Worm (Caenorhabditis elegans) whole organism, L3 larva: ENCODE measurements around the gene F47E1.20.
A peak's percentile ranks its signal among the peaks of the same experiment; 100 is the strongest.

ENCODE experiments used
- R02D3.7 ChIP-seq: fragments of 150-350 bp; optimal IDR thresholded peaks from 2 replicates; lab custom pipeline; 2014; ENCODE audit warnings: missing biosample characterization, missing genetic modification characterization
- ZK546.5 ChIP-seq: sonication (generic microtip); optimal IDR thresholded peaks from 2 replicates; lab custom pipeline; 2017; ENCODE audit warnings: missing biosample characterization, missing genetic modification characterization
- aly-2 ChIP-seq: fragments of 150-350 bp; optimal IDR thresholded peaks from 2 replicates; lab custom pipeline; 2014; ENCODE audit warnings: missing biosample characterization, missing genetic modification characterization
- ama-1 ChIP-seq: fragments of 150-350 bp; optimal IDR thresholded peaks from 2 replicates; lab custom pipeline; 2018
- ceh-16 ChIP-seq: sonication (generic microtip); optimal IDR thresholded peaks from 2 replicates; lab custom pipeline; 2017; ENCODE audit warnings: missing biosample characterization, missing genetic modification characterization
- ceh-82 ChIP-seq: fragments of 150-350 bp; optimal IDR thresholded peaks from 2 replicates; lab custom pipeline; 2014; ENCODE audit warnings: missing biosample characterization, missing genetic modification characterization
- egl-27 ChIP-seq: sonication (generic microtip); optimal IDR thresholded peaks from 4 replicates; lab custom pipeline; 2017; ENCODE audit warnings: missing biosample characterization, missing genetic modification reagents, missing genetic modification characterization
- egl-5 ChIP-seq: fragments of 150-350 bp; optimal IDR thresholded peaks from 2 replicates; lab custom pipeline; 2017; ENCODE audit warnings: missing biosample characterization, missing genetic modification reagents, missing genetic modification characterization, inconsistent platforms
- elt-1 ChIP-seq: fragments of 150-350 bp; optimal IDR thresholded peaks from 2 replicates; lab custom pipeline; 2014; ENCODE audit warnings: missing biosample characterization, missing genetic modification characterization
- elt-2 ChIP-seq: sonication (generic microtip); optimal IDR thresholded peaks from 2 replicates; lab custom pipeline; 2016; ENCODE audit warnings: missing genetic modification reagents, mild to moderate bottlenecking, missing genetic modification characterization, missing compliant biosample characterization
- eor-1 ChIP-seq, 2 experiments: fragments of 150-350 bp; optimal IDR thresholded peaks; 2 replicates each; lab custom pipeline; 2014 to 2018; ENCODE audit warnings: missing biosample characterization in 2 of 2, missing genetic modification characterization in 2 of 2
- fkh-10 ChIP-seq: sonication (generic microtip); optimal IDR thresholded peaks from 2 replicates; lab custom pipeline; 2017; ENCODE audit warnings: missing biosample characterization, missing genetic modification reagents, missing genetic modification characterization
- fkh-2 ChIP-seq: fragments of 150-350 bp; optimal IDR thresholded peaks from 2 replicates; lab custom pipeline; 2014; ENCODE audit warnings: missing biosample characterization, missing genetic modification reagents, missing genetic modification characterization
- hmg-11 ChIP-seq: sonication (generic microtip); optimal IDR thresholded peaks from 2 replicates; lab custom pipeline; 2016; ENCODE audit warnings: missing genetic modification characterization, missing compliant biosample characterization
- jun-1 ChIP-seq: fragments of 150-350 bp; optimal IDR thresholded peaks from 2 replicates; lab custom pipeline; 2014; ENCODE audit warnings: missing biosample characterization, missing genetic modification reagents, missing genetic modification characterization
- lin-15B ChIP-seq: fragments of 150-350 bp; optimal IDR thresholded peaks from 2 replicates; lab custom pipeline; 2014; ENCODE audit warnings: missing biosample characterization, missing genetic modification characterization
- lin-39 ChIP-seq: fragments of 150-350 bp; optimal IDR thresholded peaks from 2 replicates; lab custom pipeline; 2018; ENCODE audit warnings: missing biosample characterization, missing genetic modification reagents, missing genetic modification characterization
- lsy-12 ChIP-seq: sonication (generic microtip); optimal IDR thresholded peaks from 2 replicates; lab custom pipeline; 2016; ENCODE audit warnings: mild to moderate bottlenecking, missing genetic modification characterization, missing compliant biosample characterization
- mdl-1 ChIP-seq: fragments of 150-350 bp; optimal IDR thresholded peaks from 2 replicates; lab custom pipeline; 2014; ENCODE audit warnings: missing biosample characterization, missing genetic modification characterization
- mml-1 ChIP-seq: fragments of 150-350 bp; sonication (generic microtip); optimal IDR thresholded peaks from 3 replicates; lab custom pipeline; 2014; ENCODE audit warnings: missing biosample characterization, missing genetic modification characterization
- nfya-1 ChIP-seq: sonication (generic microtip); optimal IDR thresholded peaks from 2 replicates; lab custom pipeline; 2017; ENCODE audit warnings: missing genetic modification characterization, mild to moderate bottlenecking, missing compliant biosample characterization, antibody characterized with exemption, moderate library complexity; ENCODE audit not compliant: insufficient read depth
- nhr-12 ChIP-seq: fragments of 150-350 bp; optimal IDR thresholded peaks from 2 replicates; lab custom pipeline; 2014; ENCODE audit warnings: missing biosample characterization, missing genetic modification characterization
- nhr-23 ChIP-seq: fragments of 150-350 bp; optimal IDR thresholded peaks from 2 replicates; lab custom pipeline; 2014; ENCODE audit warnings: missing biosample characterization, missing genetic modification reagents, missing genetic modification characterization
- nhr-237 ChIP-seq: fragments of 150-350 bp; optimal IDR thresholded peaks from 2 replicates; lab custom pipeline; 2014; ENCODE audit warnings: missing biosample characterization, missing genetic modification characterization
- nhr-25 ChIP-seq: sonication (generic microtip); optimal IDR thresholded peaks from 2 replicates; lab custom pipeline; 2017; ENCODE audit warnings: missing biosample characterization, missing genetic modification characterization
- nhr-28 ChIP-seq: fragments of 150-350 bp; optimal IDR thresholded peaks from 2 replicates; lab custom pipeline; 2014; ENCODE audit warnings: missing biosample characterization, missing genetic modification characterization
- nhr-43 ChIP-seq: sonication (generic microtip); optimal IDR thresholded peaks from 2 replicates; lab custom pipeline; 2016; ENCODE audit warnings: mild to moderate bottlenecking, missing genetic modification characterization, missing compliant biosample characterization; ENCODE audit not compliant: poor library complexity, severe bottlenecking
- nhr-77 ChIP-seq: fragments of 150-350 bp; optimal IDR thresholded peaks from 2 replicates; lab custom pipeline; 2014; ENCODE audit warnings: missing biosample characterization, missing genetic modification characterization
- pha-4 ChIP-seq: fragments of 150-350 bp; optimal IDR thresholded peaks from 2 replicates; lab custom pipeline; 2014; ENCODE audit warnings: missing biosample characterization, missing genetic modification reagents, missing genetic modification characterization
- pqm-1 ChIP-seq: fragments of 150-350 bp; optimal IDR thresholded peaks from 2 replicates; lab custom pipeline; 2017; ENCODE audit warnings: missing biosample characterization, missing genetic modification characterization, inconsistent platforms
- sea-2 ChIP-seq: fragments of 150-350 bp; sonication (generic microtip); optimal IDR thresholded peaks from 4 replicates; lab custom pipeline; 2014; ENCODE audit warnings: missing biosample characterization, missing genetic modification reagents, missing genetic modification characterization
- skn-1 ChIP-seq: fragments of 150-350 bp; optimal IDR thresholded peaks from 2 replicates; lab custom pipeline; 2014; ENCODE audit warnings: missing biosample characterization, missing genetic modification characterization
- snpc-4 ChIP-seq: fragments of 150-350 bp; optimal IDR thresholded peaks from 2 replicates; lab custom pipeline; 2014; ENCODE audit warnings: missing biosample characterization, missing genetic modification characterization
- unc-39 ChIP-seq: sonication (generic microtip); optimal IDR thresholded peaks from 4 replicates; lab custom pipeline; 2017; ENCODE audit warnings: missing biosample characterization, missing genetic modification characterization
- unc-62 ChIP-seq: fragments of 150-350 bp; sonication (generic microtip); optimal IDR thresholded peaks from 4 replicates; lab custom pipeline; 2014; ENCODE audit warnings: missing biosample characterization, missing genetic modification reagents, missing genetic modification characterization
- ztf-11 ChIP-seq: fragments of 150-350 bp; optimal IDR thresholded peaks from 2 replicates; lab custom pipeline; 2014; ENCODE audit warnings: missing biosample characterization, missing genetic modification characterization

Gene F47E1.20

ce11 chrX:9015420-9015819 lies 33.3 kb upstream of the F47E1.20 start, which contains the start of gene T25B6.4:
Gene T25B6.4, plus strand, starts transcription at chrX:9015720.
- no peak for TF ChIP-seq skn-1 (tag; lab: Kevin White, UChicago)
- no peak for TF ChIP-seq egl-27 (tag; lab: Kevin White, UChicago)
- TF ChIP-seq aly-2 (tag; lab: Kevin White, UChicago), result no peak
- no peak for TF ChIP-seq nhr-12 (tag; lab: Kevin White, UChicago)
- no peak for TF ChIP-seq ztf-11
- no peak for TF ChIP-seq nhr-28
- TF ChIP-seq eor-1 (tag; optimal IDR thresholded peaks at IDR 0.05; lab: Kevin White, UChicago), result no peak
- no peak for TF ChIP-seq ceh-82
- TF ChIP-seq ZK546.5 (tag; lab: Kevin White, UChicago), result no peak
- no peak for TF ChIP-seq snpc-4
- no peak for TF ChIP-seq ceh-16
- TF ChIP-seq jun-1, result no peak
- no peak for TF ChIP-seq elt-1 (tag; lab: Kevin White, UChicago)
- no peak for TF ChIP-seq fkh-2
- no peak for TF ChIP-seq lin-39 (tag; lab: Kevin White, UChicago)
- no peak for TF ChIP-seq pha-4
- TF ChIP-seq sea-2, result no peak

ce11 chrX:9021645-9022044 lies 27.1 kb upstream of the F47E1.20 start, which contains the start of gene T25B6.5:
Gene T25B6.5, minus strand, starts transcription at chrX:9021745.
- TF ChIP-seq nfya-1 (tag; lab: Kevin White, UChicago) (no peak), nhr-77 (tag; lab: Kevin White, UChicago) (no peak), fkh-10 (GFP tag; lab: Kevin White, UChicago) (no peak)

ce11 chrX:9022779-9023178 lies 26.0 kb upstream of the F47E1.20 start, which contains the start of gene T25B6.6:
Gene T25B6.6, minus strand, starts transcription at chrX:9022879.
- TF ChIP-seq egl-27 (tag; lab: Kevin White, UChicago) (no peak), skn-1 (tag; lab: Kevin White, UChicago) (peak; percentile 43)

ce11 chrX:9023816-9024215 lies 24.9 kb upstream of the F47E1.20 start:
- no peak for TF ChIP-seq ama-1
- no peak for TF ChIP-seq skn-1 (tag; lab: Kevin White, UChicago)
- no peak for TF ChIP-seq lin-15B (tag; lab: Kevin White, UChicago)
- no peak for TF ChIP-seq ceh-82
- TF ChIP-seq nhr-25 (tag; lab: Kevin White, UChicago), result no peak
- TF ChIP-seq nhr-23 (tag; lab: Kevin White, UChicago), result no peak
- no peak for TF ChIP-seq nhr-237 (tag; lab: Kevin White, UChicago)
- TF ChIP-seq fkh-2, result no peak
- no peak for TF ChIP-seq egl-5 (tag; lab: Kevin White, UChicago)
- no peak for TF ChIP-seq pha-4
- no peak for TF ChIP-seq nhr-28
- no peak for TF ChIP-seq ceh-16
- TF ChIP-seq snpc-4, result no peak
- no peak for TF ChIP-seq mdl-1
- TF ChIP-seq R02D3.7, result no peak
- no peak for TF ChIP-seq unc-39 (tag; lab: Kevin White, UChicago)
- TF ChIP-seq hmg-11 (tag; lab: Kevin White, UChicago), result no peak
- TF ChIP-seq sea-2, result no peak
- TF ChIP-seq, all 47 proteins: peak for 0

ce11 chrX:9024270-9024669 lies 24.5 kb upstream of the F47E1.20 start:
- TF ChIP-seq fkh-10 (GFP tag; lab: Kevin White, UChicago) (no peak), egl-5 (tag; lab: Kevin White, UChicago) (no peak), hmg-11 (tag; lab: Kevin White, UChicago) (no peak), ztf-11 (no peak), sea-2 (no peak), nhr-237 (tag; lab: Kevin White, UChicago) (no peak), pqm-1 (tag; lab: Kevin White, UChicago) (peak; percentile 1), lsy-12 (tag; lab: Kevin White, UChicago) (no peak), skn-1 (tag; lab: Kevin White, UChicago) (no peak), mml-1 (tag; lab: Kevin White, UChicago) (no peak), nfya-1 (tag; lab: Kevin White, UChicago) (no peak), R02D3.7 (no peak), nhr-43 (tag; lab: Kevin White, UChicago) (peak; percentile 72), fkh-2 (no peak), unc-62 (GFP tag; lab: Kevin White, UChicago) (no peak), elt-2 (peak; percentile 15)
